Worm (Caenorhabditis elegans) whole organism, early embryonic: ENCODE data around the gene rpl-22.

Source experiments
- B0310.2 ChIP-seq: sonication (generic microtip); optimal IDR thresholded peaks from 2 replicates; lab custom pipeline; 2016; ENCODE audit warnings: mild to moderate bottlenecking, missing genetic modification characterization, missing compliant biosample characterization
- F13C5.2 ChIP-seq: sonication (generic microtip); optimal IDR thresholded peaks from 2 replicates; lab custom pipeline; 2017; ENCODE audit warnings: mild to moderate bottlenecking, missing genetic modification characterization, inconsistent platforms, missing compliant biosample characterization
- aly-1 ChIP-seq: sonication (generic microtip); optimal IDR thresholded peaks from 2 replicates; lab custom pipeline; 2016; ENCODE audit warnings: missing genetic modification characterization, missing compliant biosample characterization
- ama-1 ChIP-seq: fragments of 150-350 bp; optimal IDR thresholded peaks from 2 replicates; lab custom pipeline; 2014
- ceh-13 ChIP-seq: fragments of 200-800 bp; sonication (Bioruptor generic); optimal IDR thresholded peaks from 2 replicates; lab custom pipeline; 2018; ENCODE audit warnings: mild to moderate bottlenecking, missing genetic modification characterization, missing compliant biosample characterization
- ceh-36 ChIP-seq: sonication (generic microtip); optimal IDR thresholded peaks from 2 replicates; lab custom pipeline; 2016; ENCODE audit warnings: missing genetic modification characterization, inconsistent platforms, missing compliant biosample characterization
- ets-7 ChIP-seq: sonication (generic microtip); optimal IDR thresholded peaks from 2 replicates; lab custom pipeline; 2016; ENCODE audit warnings: missing genotype, missing genetic modification characterization, missing compliant biosample characterization
- flt-1 ChIP-seq: fragments of 200-800 bp; sonication (Bioruptor generic); IDR thresholded peaks from 2 replicates; pipeline ENCODE4 v1.3.6; 2022; ENCODE audit warnings: missing genetic modification characterization, missing compliant biosample characterization
- hmbx-1 ChIP-seq: sonication (generic microtip); optimal IDR thresholded peaks from 2 replicates; lab custom pipeline; 2016; ENCODE audit warnings: mild to moderate bottlenecking, missing genetic modification characterization, missing compliant biosample characterization
- hmg-4 ChIP-seq: fragments of 200-800 bp; sonication (Bioruptor generic); optimal IDR thresholded peaks from 2 replicates; lab custom pipeline; 2018; ENCODE audit warnings: mild to moderate bottlenecking, missing genetic modification characterization, missing compliant biosample characterization
- hnd-1 ChIP-seq: sonication (generic microtip); optimal IDR thresholded peaks from 2 replicates; lab custom pipeline; 2016; ENCODE audit warnings: missing genetic modification characterization, missing compliant biosample characterization
- pes-1 ChIP-seq: fragments of 200-800 bp; sonication (Bioruptor generic); IDR thresholded peaks from 2 replicates; pipeline ENCODE4 v1.3.6; 2022; ENCODE audit warnings: missing genetic modification reagents, missing genetic modification characterization, missing compliant biosample characterization
- scrt-1 ChIP-seq: fragments of 200-800 bp; sonication (Bioruptor generic); IDR thresholded peaks from 2 replicates; pipeline ENCODE4 v1.3.6; 2022; ENCODE audit warnings: missing genetic modification characterization, missing compliant biosample characterization
- sea-1 ChIP-seq: fragments of 200-800 bp; sonication (Bioruptor generic); conservative IDR thresholded peaks from 2 replicates; pipeline ENCODE4 v1.3.6; 2022; ENCODE audit warnings: missing genetic modification characterization, missing compliant biosample characterization
- tbx-11 ChIP-seq: fragments of 200-800 bp; sonication (Bioruptor generic); IDR thresholded peaks from 2 replicates; pipeline ENCODE4 v1.3.6; 2022; ENCODE audit warnings: missing genetic modification characterization, missing compliant biosample characterization
- tbx-37 ChIP-seq: fragments of 200-800 bp; sonication (Bioruptor generic); conservative IDR thresholded peaks from 2 replicates; pipeline ENCODE4 v1.3.6; 2022; ENCODE audit warnings: missing genetic modification reagents, missing genetic modification characterization, missing compliant biosample characterization
- tra-4 ChIP-seq: sonication (generic microtip); optimal IDR thresholded peaks from 2 replicates; lab custom pipeline; 2017; ENCODE audit warnings: missing genetic modification characterization, missing compliant biosample characterization

Gene rpl-22

DNA sequence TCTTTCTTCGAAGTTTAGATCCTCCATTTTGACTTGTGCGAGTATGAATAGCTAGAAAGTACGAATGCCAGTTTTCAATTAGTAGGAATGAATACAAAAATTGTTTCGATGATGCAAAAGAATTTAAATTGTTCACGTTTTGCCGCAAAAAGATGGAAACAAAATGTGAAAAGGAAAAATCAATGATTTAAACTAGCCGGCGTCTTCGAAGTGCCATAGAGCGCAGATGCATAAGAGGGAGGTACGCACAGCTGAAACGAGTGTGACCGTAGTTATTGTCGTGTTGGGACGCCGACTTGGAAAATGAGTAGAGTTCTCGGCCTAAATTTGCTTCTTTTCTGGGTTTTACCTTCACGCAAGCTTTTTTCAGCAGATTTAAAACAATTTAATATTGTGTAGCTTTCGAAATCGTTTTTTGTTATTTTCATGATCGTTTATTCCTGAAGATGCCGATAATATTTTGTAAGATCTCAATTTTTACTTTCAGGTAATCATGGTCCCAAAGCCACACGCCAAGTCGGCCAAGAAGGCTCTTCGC lies at the start of gene rpl-22, which contains the start of gene ify-1:
TSS of gene rpl-22 (plus strand) at position 488 of the 538 bp plus-strand sequence.
TSS of gene ify-1 (minus strand) at position 51 of the 538 bp plus-strand sequence.
- TF ChIP-seq flt-1 (GFP tag; lab: Robert Waterston, UW) (peak; percentile 69; the same call in 1 of the 2 replicates), hnd-1 (tag; lab: Kevin White, UChicago) (no peak), ama-1 (lab: Kevin White, UChicago) (no peak), B0310.2 (tag; lab: Kevin White, UChicago) (no peak), hmg-4 (GFP tag; lab: Kevin White, UChicago) (peak; percentile 65), tbx-37 (GFP tag; lab: Robert Waterston, UW) (peak; percentile 56; the same call in 1 of the 2 replicates), F13C5.2 (tag; lab: Kevin White, UChicago) (peak; percentile 83)

- TF ChIP-seq hnd-1 (tag; lab: Kevin White, UChicago) (no peak), scrt-1 (no peak), hmg-4 (GFP tag; lab: Kevin White, UChicago) (no peak), aly-1 (tag; lab: Kevin White, UChicago) (no peak), B0310.2 (tag; lab: Kevin White, UChicago) (no peak), ceh-13 (GFP tag; lab: Kevin White, UChicago) (no peak), pes-1 (GFP tag; lab: Robert Waterston, UW) (no peak), tbx-37 (GFP tag; lab: Robert Waterston, UW) (no peak), ets-7 (tag; lab: Kevin White, UChicago) (no peak), ama-1 (lab: Kevin White, UChicago) (no peak), F13C5.2 (tag; lab: Kevin White, UChicago) (no peak), sea-1 (GFP tag; lab: Robert Waterston, UW) (no peak), ceh-36 (tag; lab: Kevin White, UChicago) (no peak), tbx-11 (no peak), flt-1 (GFP tag; lab: Robert Waterston, UW) (no peak), tra-4 (tag; lab: Kevin White, UChicago) (no peak), hmbx-1 (no peak)
Observed at ce11 chrII:5008033-5008432, 47.4 kb upstream of the rpl-22 start, which contains the start of gene F59A6.3. Gene F59A6.3, plus strand, starts transcription at chrII:5008333.

- TF ChIP-seq ceh-36 (tag; lab: Kevin White, UChicago) (no peak), flt-1 (GFP tag; lab: Robert Waterston, UW) (no peak), tbx-37 (GFP tag; lab: Robert Waterston, UW) (no peak), B0310.2 (tag; lab: Kevin White, UChicago) (no peak), ets-7 (tag; lab: Kevin White, UChicago) (no peak), hnd-1 (tag; lab: Kevin White, UChicago) (no peak), tra-4 (tag; lab: Kevin White, UChicago) (no peak), tbx-11 (no peak), hmg-4 (GFP tag; lab: Kevin White, UChicago) (no peak), pes-1 (GFP tag; lab: Robert Waterston, UW) (no peak), ceh-13 (GFP tag; lab: Kevin White, UChicago) (no peak), hmbx-1 (no peak)
Observed at ce11 chrII:5011978-5012377, 43.4 kb upstream of the rpl-22 start, which contains the start of gene F59A6.12. Gene F59A6.12, minus strand, starts transcription at chrII:5012078.

DNA sequence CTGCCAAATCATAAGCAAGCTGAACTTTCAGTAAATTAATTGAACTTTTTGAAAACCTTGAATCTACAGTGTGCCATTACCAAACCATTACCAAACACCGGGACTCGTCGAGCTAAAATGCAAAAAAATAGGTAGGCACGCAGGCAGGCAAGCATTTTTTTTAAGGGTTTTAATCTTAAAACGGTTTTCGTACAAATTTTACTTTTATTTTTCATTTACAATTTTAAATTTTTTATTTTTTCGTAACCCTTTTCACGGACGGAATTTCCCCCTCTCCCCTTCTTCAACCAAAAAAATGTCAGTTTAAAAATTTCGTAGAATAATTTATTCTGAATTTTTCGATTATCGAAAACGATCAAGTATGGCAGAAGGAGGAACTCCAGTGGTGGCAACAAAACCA lies 41.0 kb upstream of the rpl-22 start, which contains the start of gene F59A6.2:
TSS of gene F59A6.2 (plus strand) at position 301 of the 400 bp plus-strand sequence.
- TF ChIP-seq ceh-36 (tag; lab: Kevin White, UChicago) = no peak
- no peak for TF ChIP-seq ets-7 (tag; lab: Kevin White, UChicago)
- TF ChIP-seq ceh-13 (GFP tag; lab: Kevin White, UChicago) = no peak
- no peak for TF ChIP-seq aly-1 (tag; lab: Kevin White, UChicago)
- TF ChIP-seq flt-1 (GFP tag; lab: Robert Waterston, UW) = no peak
- no peak for TF ChIP-seq tra-4 (tag; lab: Kevin White, UChicago)
- TF ChIP-seq scrt-1 = no peak
- no peak for TF ChIP-seq pes-1 (GFP tag; lab: Robert Waterston, UW)
- TF ChIP-seq sea-1 (GFP tag; lab: Robert Waterston, UW) = no peak
- TF ChIP-seq hmg-4 (GFP tag; lab: Kevin White, UChicago) = no peak
- no peak for TF ChIP-seq tbx-37 (GFP tag; lab: Robert Waterston, UW)
- no peak for TF ChIP-seq tbx-11
- TF ChIP-seq hnd-1 (tag; lab: Kevin White, UChicago) = no peak
- TF ChIP-seq hmbx-1 = no peak
- TF ChIP-seq B0310.2 (tag; lab: Kevin White, UChicago) = no peak
- no peak for TF ChIP-seq F13C5.2 (tag; lab: Kevin White, UChicago)
- no peak for TF ChIP-seq ama-1 (lab: Kevin White, UChicago)

- TF ChIP-seq tbx-37 (GFP tag; lab: Robert Waterston, UW) = no peak
- no peak for TF ChIP-seq hmg-4 (GFP tag; lab: Kevin White, UChicago)
- TF ChIP-seq ets-7 (tag; lab: Kevin White, UChicago) = no peak
- TF ChIP-seq flt-1 (GFP tag; lab: Robert Waterston, UW) = no peak
- no peak for TF ChIP-seq hnd-1 (tag; lab: Kevin White, UChicago)
- TF ChIP-seq tbx-11 = no peak
- no peak for TF ChIP-seq hmbx-1
- TF ChIP-seq tra-4 (tag; lab: Kevin White, UChicago) = no peak
- TF ChIP-seq F13C5.2 (tag; lab: Kevin White, UChicago) = no peak
- no peak for TF ChIP-seq sea-1 (GFP tag; lab: Robert Waterston, UW)
- TF ChIP-seq scrt-1 = no peak
- TF ChIP-seq ceh-36 (tag; lab: Kevin White, UChicago) = no peak
Observed at ce11 chrII:5016144-5016543, 39.3 kb upstream of the rpl-22 start.

- TF ChIP-seq hmg-4 (GFP tag; lab: Kevin White, UChicago) (peak; percentile 46), scrt-1 (no peak), aly-1 (tag; lab: Kevin White, UChicago) (peak; percentile 42), ets-7 (tag; lab: Kevin White, UChicago) (no peak), B0310.2 (tag; lab: Kevin White, UChicago) (no peak), tbx-11 (no peak), ceh-13 (GFP tag; lab: Kevin White, UChicago) (no peak), F13C5.2 (tag; lab: Kevin White, UChicago) (no peak)
Observed at ce11 chrII:5016977-5017585, 38.3 kb upstream of the rpl-22 start.
